Worm (Caenorhabditis elegans) whole organism, L2 larva: ENCODE measurements around the gene ZC196.2.

ENCODE experiments used
- alr-1 ChIP-seq: fragments of 150-350 bp; optimal IDR thresholded peaks from 2 replicates; lab custom pipeline; 2014; ENCODE audit warnings: missing biosample characterization, missing genetic modification characterization
- ama-1 ChIP-seq: fragments of 150-350 bp; optimal IDR thresholded peaks from 2 replicates; lab custom pipeline; 2018; ENCODE audit warnings: inconsistent platforms
- crh-2 ChIP-seq: sonication (generic microtip); optimal IDR thresholded peaks from 2 replicates; lab custom pipeline; 2017; ENCODE audit warnings: missing biosample characterization, missing genetic modification characterization
- mbf-1 ChIP-seq: sonication (generic microtip); optimal IDR thresholded peaks from 2 replicates; lab custom pipeline; 2017; ENCODE audit warnings: missing biosample characterization, missing genetic modification characterization
- nhr-10 ChIP-seq: sonication (generic microtip); optimal IDR thresholded peaks from 2 replicates; lab custom pipeline; 2017; ENCODE audit warnings: missing biosample characterization, missing genetic modification characterization
- nhr-11 ChIP-seq: fragments of 150-350 bp; optimal IDR thresholded peaks from 2 replicates; lab custom pipeline; 2014; ENCODE audit warnings: missing biosample characterization, missing genetic modification characterization
- nhr-12 ChIP-seq: fragments of 150-350 bp; optimal IDR thresholded peaks from 2 replicates; lab custom pipeline; 2014; ENCODE audit warnings: missing biosample characterization, missing genetic modification characterization
- nhr-25 ChIP-seq: fragments of 150-350 bp; sonication (generic microtip); optimal IDR thresholded peaks from 3 replicates; lab custom pipeline; 2014; ENCODE audit warnings: missing biosample characterization, missing genetic modification characterization
- snpc-4 ChIP-seq: fragments of 150-350 bp; optimal IDR thresholded peaks from 2 replicates; lab custom pipeline; 2014; ENCODE audit warnings: missing biosample characterization, missing genetic modification characterization
- unc-62 ChIP-seq: fragments of 150-350 bp; optimal IDR thresholded peaks from 2 replicates; lab custom pipeline; 2014; ENCODE audit warnings: missing biosample characterization, missing genetic modification reagents, missing genetic modification characterization
- ztf-11 ChIP-seq: sonication (generic microtip); optimal IDR thresholded peaks from 2 replicates; lab custom pipeline; 2017; ENCODE audit warnings: missing biosample characterization, missing genetic modification characterization
- ztf-4 ChIP-seq: fragments of 150-350 bp; optimal IDR thresholded peaks from 2 replicates; lab custom pipeline; 2014; ENCODE audit warnings: missing biosample characterization, missing genetic modification characterization

DNA sequence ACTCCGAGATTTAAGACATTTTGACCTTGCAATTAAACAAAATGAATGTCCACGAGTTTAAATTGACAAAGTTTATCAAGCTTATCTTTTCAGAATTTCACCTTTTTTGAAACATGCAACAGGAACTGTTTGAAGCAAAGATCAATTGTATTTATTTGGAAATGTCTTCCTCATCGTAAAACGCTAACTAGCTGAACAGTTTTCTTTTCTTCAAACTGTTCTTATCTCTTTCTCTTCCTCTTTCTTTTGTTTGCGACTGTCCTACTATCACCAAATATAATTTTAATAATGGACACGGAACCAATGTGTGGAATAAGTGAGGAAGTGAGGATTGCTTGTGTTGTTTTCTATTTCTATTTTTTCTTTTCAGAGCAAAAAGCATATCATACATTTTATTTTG lies 6.3 kb upstream of the ZC196.2 start, which contains the start of gene ZC196.4:
- no peak for TF ChIP-seq nhr-10 (tag; lab: Kevin White, UChicago)
- no peak for TF ChIP-seq unc-62 (GFP tag; lab: Kevin White, UChicago)
- no peak for TF ChIP-seq nhr-11
- TF ChIP-seq mbf-1 (tag; lab: Kevin White, UChicago) = no peak
- TF ChIP-seq alr-1 (tag; lab: Kevin White, UChicago) = no peak
- no peak for TF ChIP-seq ama-1 (lab: Kevin White, UChicago)
- TF ChIP-seq ztf-4 (tag; lab: Kevin White, UChicago) = no peak
- TF ChIP-seq ztf-11 (tag; lab: Kevin White, UChicago) = no peak
- no peak for TF ChIP-seq nhr-12 (tag; lab: Kevin White, UChicago)
- TF ChIP-seq crh-2 (tag; lab: Kevin White, UChicago) = no peak
- TF ChIP-seq nhr-25 = no peak
- TF ChIP-seq snpc-4 (tag; lab: Kevin White, UChicago) = no peak
